Fruit fly (Drosophila melanogaster): ENCODE measurements around the gene CG11891.

Gene CG11891

DNA sequence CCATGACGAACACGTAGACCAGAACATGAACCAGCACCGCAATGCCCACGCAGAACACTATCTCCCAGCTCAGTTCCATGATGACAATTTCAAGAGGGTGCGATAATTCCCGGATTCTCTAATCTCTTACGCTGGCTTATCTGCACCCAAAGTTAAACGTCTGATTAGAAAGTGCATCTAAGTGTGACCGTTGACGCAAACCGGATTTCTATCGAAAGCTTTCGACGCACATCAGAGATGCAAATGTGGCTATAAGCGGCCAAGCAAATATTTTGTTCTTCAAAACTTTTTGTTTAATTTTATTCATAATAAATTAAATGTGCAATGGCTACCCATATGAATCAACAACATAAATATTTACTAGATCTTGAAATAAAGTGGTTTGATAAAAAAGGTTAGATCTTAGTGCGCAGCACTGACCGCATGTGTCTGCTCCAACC is 7.7 kb upstream of the CG11891 start, which contains the start of the genes Kdsr and CG11858 (continued):
- TF ChIP-seq CG6163 (GFP tag; IDR thresholded peaks at IDR 0.05) (peak; percentile 58; the same call in 1 of the 3 replicates), CG3919 (GFP tag; optimal IDR thresholded peaks at IDR 0.05) (no peak), CG11762 (GFP tag; optimal IDR thresholded peaks at IDR 0.05; ENCODE audit: insufficient read depth) (no peak), CG1621 (tag; optimal IDR thresholded peaks at IDR 0.05) (peak; percentile 44), Hr39 (GFP tag; optimal IDR thresholded peaks at IDR 0.05) (no peak), fkh (GFP tag; optimal IDR thresholded peaks at IDR 0.05) (peak; percentile 76), CG10631 (GFP tag; optimal IDR thresholded peaks at IDR 0.05) (no peak), CG11294 (GFP tag; IDR thresholded peaks at IDR 0.05) (peak; percentile 28; the same call in 1 of the 2 replicates), lz (GFP tag; optimal IDR thresholded peaks at IDR 0.05) (peak; percentile 77), CG34406 (GFP tag; optimal IDR thresholded peaks at IDR 0.05) (no peak), CG6276 (GFP tag; optimal IDR thresholded peaks at IDR 0.05) (no peak), vri (GFP tag; optimal IDR thresholded peaks at IDR 0.05) (peak; percentile 94), Ets96B (tag; optimal IDR thresholded peaks at IDR 0.05) (peak; percentile 53), Gug (GFP tag; IDR thresholded peaks at IDR 0.05) (peak; percentile 65)

DNA sequence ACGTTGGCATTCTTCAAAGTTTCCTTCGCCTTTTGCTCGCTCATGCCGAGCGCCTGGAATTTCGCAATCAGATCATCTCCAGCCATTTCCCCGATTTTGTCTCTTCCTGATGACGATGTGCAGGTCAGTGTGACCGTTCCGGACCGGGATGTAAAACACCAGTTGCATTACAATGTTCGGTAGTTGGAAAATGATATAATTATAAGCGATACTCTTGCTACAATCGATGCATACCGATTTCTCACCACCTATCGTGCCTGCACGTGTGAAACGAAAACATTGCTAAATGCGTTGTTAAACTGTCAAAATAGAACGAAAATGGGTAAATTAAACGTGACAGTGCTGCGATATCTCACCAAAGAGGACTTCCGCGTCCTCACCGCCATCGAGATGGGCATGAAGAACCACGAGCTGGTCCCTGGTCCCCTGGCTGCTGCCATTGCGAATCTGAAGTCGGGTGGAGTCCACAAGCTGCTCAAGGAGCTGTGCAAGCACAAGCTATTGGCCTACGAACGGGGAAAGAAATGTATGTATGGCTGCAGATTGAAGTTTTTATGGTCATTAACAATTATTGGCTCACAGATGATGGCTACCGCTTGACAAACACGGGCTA is 4.3 kb upstream of the CG11891 start, which contains the start of the genes GlnRS and RIOK2:
GlnRS (minus strand) TSS at position 133 of the 613 bp plus-strand sequence.
RIOK2 (plus strand) TSS at position 256 of the 613 bp plus-strand sequence.
- TF ChIP-seq CG15336 (GFP tag; IDR thresholded peaks at IDR 0.05) (peak; percentile 31; the same call in 1 of the 2 replicates), CG34406 (GFP tag; optimal IDR thresholded peaks at IDR 0.05) (no peak), Hr38 (GFP tag; optimal IDR thresholded peaks at IDR 0.05) (no peak), topi (GFP tag; optimal IDR thresholded peaks at IDR 0.05) (no peak), ss (GFP tag; optimal IDR thresholded peaks at IDR 0.05) (no peak), CG6854 (GFP tag; optimal IDR thresholded peaks at IDR 0.05) (no peak), achi (GFP tag; optimal IDR thresholded peaks at IDR 0.05) (peak; percentile 45), CG1621 (tag; optimal IDR thresholded peaks at IDR 0.05) (peak; percentile 33), acj6 (GFP tag; optimal IDR thresholded peaks at IDR 0.05) (no peak), Sox14 (GFP tag; optimal IDR thresholded peaks at IDR 0.05) (no peak), CG6808 (GFP tag; optimal IDR thresholded peaks at IDR 0.05) (no peak), Smox (GFP tag; optimal IDR thresholded peaks at IDR 0.05) (no peak), svp (GFP tag) (no peak)

DNA sequence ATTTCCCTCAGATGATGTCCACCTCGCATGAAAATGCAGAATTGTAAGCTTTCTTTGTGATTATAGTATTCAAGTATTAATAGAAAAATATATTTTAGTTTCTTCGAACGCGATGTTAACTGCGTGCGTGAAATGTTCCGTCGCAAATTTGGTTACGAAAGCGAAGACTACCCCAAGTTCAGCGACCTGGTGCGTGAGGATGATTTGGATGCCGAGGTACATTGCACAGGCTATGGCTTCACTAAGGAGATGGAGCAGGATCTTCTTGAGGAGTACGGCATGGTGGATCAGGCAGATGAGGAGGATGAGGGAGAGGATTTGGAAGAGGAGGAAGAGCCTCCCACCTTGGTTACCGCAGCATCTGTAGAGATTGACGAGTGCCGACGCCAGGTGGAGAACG is 3.3 kb upstream of the CG11891 start:
- TF ChIP-seq Blimp-1 (GFP tag; optimal IDR thresholded peaks at IDR 0.05) (no peak), OdsH (GFP tag; optimal IDR thresholded peaks at IDR 0.05) (no peak), acj6 (GFP tag; optimal IDR thresholded peaks at IDR 0.05) (no peak), CG6276 (GFP tag; optimal IDR thresholded peaks at IDR 0.05) (no peak), CG6792 (GFP tag; optimal IDR thresholded peaks at IDR 0.05) (no peak), CG8319 (GFP tag; optimal IDR thresholded peaks at IDR 0.05) (no peak), Eip75B (GFP tag; optimal IDR thresholded peaks at IDR 0.05) (no peak), fd85E (GFP tag; optimal IDR thresholded peaks at IDR 0.05) (no peak)

DNA sequence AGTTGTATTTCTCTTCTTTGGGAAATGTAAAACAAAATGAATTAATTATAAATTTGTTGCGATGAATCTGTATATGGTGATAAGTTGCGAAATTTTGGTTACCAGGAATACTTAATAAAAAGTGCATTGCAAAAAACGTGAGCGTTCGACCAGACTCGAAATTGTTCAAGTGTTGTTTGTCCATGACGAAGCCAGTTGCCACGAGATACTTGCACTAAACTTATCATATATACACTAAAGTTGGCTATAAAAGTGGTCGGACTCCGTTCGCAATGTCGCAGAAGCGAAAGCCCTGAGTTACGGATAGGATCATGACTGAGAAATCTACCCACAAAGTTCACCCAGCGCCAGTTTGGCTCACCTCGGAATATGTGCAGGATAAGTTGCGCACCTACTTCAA is 3.5 kb downstream of the CG11891 start, which contains the start of gene CG11878:
CG11878 (plus strand) TSS at position 301 of the 400 bp plus-strand sequence.
- TF ChIP-seq svp (GFP tag) (no peak), Met (GFP tag; optimal IDR thresholded peaks at IDR 0.05) (no peak), CG7368 (GFP tag; optimal IDR thresholded peaks at IDR 0.05) (no peak), CG6854 (GFP tag; optimal IDR thresholded peaks at IDR 0.05) (no peak), Hr38 (GFP tag; optimal IDR thresholded peaks at IDR 0.05) (no peak), CG3919 (GFP tag; optimal IDR thresholded peaks at IDR 0.05) (no peak), dsx (GFP tag; optimal IDR thresholded peaks at IDR 0.05; ENCODE audit: poor library complexity, severe bottlenecking) (no peak), Hr39 (GFP tag; optimal IDR thresholded peaks at IDR 0.05) (no peak), Ets21C (GFP tag; optimal IDR thresholded peaks at IDR 0.05) (no peak), Sox14 (GFP tag; optimal IDR thresholded peaks at IDR 0.05) (no peak), esn (GFP tag; optimal IDR thresholded peaks at IDR 0.05) (no peak), CG8319 (GFP tag; optimal IDR thresholded peaks at IDR 0.05) (no peak), CG34406 (GFP tag; optimal IDR thresholded peaks at IDR 0.05) (no peak), achi (GFP tag; optimal IDR thresholded peaks at IDR 0.05) (no peak), topi (GFP tag; optimal IDR thresholded peaks at IDR 0.05) (no peak), Eip93F (GFP tag; optimal IDR thresholded peaks at IDR 0.05) (no peak), acj6 (GFP tag; optimal IDR thresholded peaks at IDR 0.05) (no peak), CG10631 (GFP tag; optimal IDR thresholded peaks at IDR 0.05) (no peak), CG6808 (GFP tag; optimal IDR thresholded peaks at IDR 0.05) (no peak)
